Fruit fly (Drosophila melanogaster) whole organism, wandering third instar larva: ENCODE measurements around the gene Rnb.

Experiments
- CG32264 ChIP-seq: fragments of 200-800 bp; sonication (Bioruptor generic); optimal IDR thresholded peaks from 2 replicates; lab custom pipeline; 2016; ENCODE audit warnings: missing biosample characterization, missing genetic modification characterization
- CG9705 ChIP-seq: fragments of 200-800 bp; sonication (Bioruptor generic); optimal IDR thresholded peaks from 2 replicates; lab custom pipeline; 2018; ENCODE audit warnings: missing biosample characterization, mild to moderate bottlenecking, missing genetic modification characterization
- CrebA ChIP-seq: fragments of 200-800 bp; sonication (Bioruptor generic); optimal IDR thresholded peaks from 2 replicates; lab custom pipeline; 2016; ENCODE audit warnings: missing biosample characterization, mild to moderate bottlenecking, missing genetic modification characterization, borderline replicate concordance
- Dfd ChIP-seq: fragments of >200 bp; optimal IDR thresholded peaks from 2 replicates; lab custom pipeline; 2017; ENCODE audit warnings: missing biosample characterization, missing genetic modification characterization
- Dif ChIP-seq: fragments of 200-275, 200-300 bp; sonication (Bioruptor generic); optimal IDR thresholded peaks from 2 replicates; lab custom pipeline; 2018; ENCODE audit warnings: missing biosample characterization, missing genetic modification characterization; ENCODE audit not compliant: partially characterized antibody
- HLH106 ChIP-seq: fragments of 200-800 bp; optimal IDR thresholded peaks from 3 replicates; lab custom pipeline; 2019; ENCODE audit warnings: missing biosample characterization, mild to moderate bottlenecking, missing genetic modification characterization, moderate library complexity
- Hnf4 ChIP-seq: fragments of 200-800 bp; sonication (Bioruptor generic); optimal IDR thresholded peaks from 2 replicates; lab custom pipeline; 2016; ENCODE audit warnings: missing biosample characterization, mild to moderate bottlenecking, missing genetic modification characterization
- Hr83 ChIP-seq: fragments of 200-300 bp; sonication (Bioruptor generic); optimal IDR thresholded peaks from 2 replicates; lab custom pipeline; 2016; ENCODE audit warnings: missing biosample characterization, mild to moderate bottlenecking, missing genetic modification characterization, moderate library complexity; ENCODE audit not compliant: poor library complexity, severe bottlenecking
- Jra ChIP-seq: sonication (Bioruptor generic); optimal IDR thresholded peaks from 2 replicates; lab custom pipeline; 2016; ENCODE audit warnings: missing biosample characterization, missing genetic modification characterization
- Mio ChIP-seq: sonication (Bioruptor generic); optimal IDR thresholded peaks from 2 replicates; lab custom pipeline; 2016; ENCODE audit warnings: missing biosample characterization, missing genetic modification characterization
- Myc ChIP-seq: fragments of >200 bp; optimal IDR thresholded peaks from 2 replicates; lab custom pipeline; 2017
- N ChIP-seq: fragments of >200 bp; optimal IDR thresholded peaks from 2 replicates; lab custom pipeline; 2018; ENCODE audit warnings: missing biosample characterization, missing external identifiers, missing genetic modification characterization
- Rel ChIP-seq, 2 experiments: fragments of 200-800 bp; sonication (Bioruptor generic) in 1 of 2; optimal IDR thresholded peaks; 2 replicates in 1 of 2; 3 replicates in 1 of 2; lab custom pipeline; 2016 to 2019; ENCODE audit warnings: mild to moderate bottlenecking in 2 of 2, missing biosample characterization in 2 of 2, missing genetic modification characterization in 2 of 2, moderate library complexity in 1 of 2
- Sp1 ChIP-seq: fragments of 200-800 bp; sonication (Bioruptor generic); optimal IDR thresholded peaks from 3 replicates; lab custom pipeline; 2019; ENCODE audit warnings: missing biosample characterization, mild to moderate bottlenecking, missing genetic modification characterization, moderate library complexity
- br ChIP-seq: fragments of 200-800 bp; sonication (Bioruptor generic); optimal IDR thresholded peaks from 2 replicates; lab custom pipeline; 2016; ENCODE audit warnings: missing biosample characterization, missing genetic modification characterization
- dl ChIP-seq, 2 experiments: fragments of 175-275, 200-275 bp in 1 of 2; fragments of 200-275 bp in 1 of 2; sonication (Bioruptor generic); optimal IDR thresholded peaks; lab custom pipeline; 2018; ENCODE audit warnings: mild to moderate bottlenecking in 2 of 2, missing biosample characterization in 2 of 2, missing genetic modification characterization in 2 of 2, moderate library complexity in 2 of 2; ENCODE audit not compliant: partially characterized antibody in 2 of 2, insufficient read depth in 1 of 2
- foxo ChIP-seq, 2 experiments: fragments of 200-800 bp; sonication (Bioruptor generic); optimal IDR thresholded peaks; 2 replicates in 1 of 2; 3 replicates in 1 of 2; lab custom pipeline; 2016 to 2017; ENCODE audit warnings: missing biosample characterization in 2 of 2, missing genetic modification characterization in 2 of 2
- fru ChIP-seq: fragments of 200-800 bp; sonication (Bioruptor generic); optimal IDR thresholded peaks from 3 replicates; lab custom pipeline; 2016; ENCODE audit warnings: missing biosample characterization, mild to moderate bottlenecking, missing genetic modification characterization
- h ChIP-seq: fragments of 200-800 bp; sonication (Bioruptor generic); optimal IDR thresholded peaks from 3 replicates; lab custom pipeline; 2016; ENCODE audit warnings: missing biosample characterization, mild to moderate bottlenecking, missing genetic modification characterization
- jim ChIP-seq: fragments of 175-275, 200-325 bp; sonication (Bioruptor generic); optimal IDR thresholded peaks from 2 replicates; lab custom pipeline; 2016; ENCODE audit warnings: missing biosample characterization, mild to moderate bottlenecking, missing genetic modification characterization
- pan ChIP-seq: fragments of >200 bp; optimal IDR thresholded peaks from 2 replicates; lab custom pipeline; 2017
- psq ChIP-seq: fragments of 200-800 bp; sonication (Bioruptor generic); optimal IDR thresholded peaks from 3 replicates; lab custom pipeline; 2017; ENCODE audit warnings: missing biosample characterization, mild to moderate bottlenecking, missing genetic modification characterization, moderate library complexity
- rgr ChIP-seq: fragments of 200-800 bp; sonication (Bioruptor generic); optimal IDR thresholded peaks from 3 replicates; lab custom pipeline; 2016; ENCODE audit warnings: missing biosample characterization, mild to moderate bottlenecking, missing genetic modification characterization
- sage ChIP-seq: fragments of 200-800 bp; sonication (Bioruptor generic); optimal IDR thresholded peaks from 2 replicates; lab custom pipeline; 2016; ENCODE audit warnings: missing biosample characterization, mild to moderate bottlenecking, missing genetic modification characterization
- sv ChIP-seq: fragments of 200-800 bp; sonication (Bioruptor generic); optimal IDR thresholded peaks from 3 replicates; lab custom pipeline; 2016; ENCODE audit warnings: missing biosample characterization, missing genetic modification characterization

The Rnb gene

DNA sequence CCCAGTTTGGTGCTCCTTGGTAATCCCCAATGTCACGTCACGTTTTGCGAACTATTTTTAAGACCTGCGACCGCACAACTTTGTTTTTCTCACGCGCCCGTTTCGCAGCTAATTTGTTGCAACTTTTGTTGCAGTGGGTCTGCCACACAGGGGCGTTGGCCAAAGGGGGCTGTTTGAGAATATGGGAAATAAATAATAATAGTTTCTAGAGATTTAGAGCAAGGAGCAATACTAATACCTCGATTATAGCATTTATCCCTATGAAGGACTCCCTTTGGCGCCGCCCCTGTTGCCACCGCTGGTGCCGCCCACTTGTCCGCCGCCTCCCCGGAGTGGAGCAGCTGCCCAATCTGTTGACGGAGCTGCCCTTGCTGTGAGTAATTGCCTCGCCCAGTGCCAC, 43.9 kb downstream of the Rnb start:
- TF ChIP-seq foxo (GFP tag; optimal IDR thresholded peaks at IDR 0.05; lab: Kevin White, UChicago), result peak in 1 of 2 experiments; percentile 1
- no peak for TF ChIP-seq br (GFP tag; lab: Kevin White, UChicago)

DNA sequence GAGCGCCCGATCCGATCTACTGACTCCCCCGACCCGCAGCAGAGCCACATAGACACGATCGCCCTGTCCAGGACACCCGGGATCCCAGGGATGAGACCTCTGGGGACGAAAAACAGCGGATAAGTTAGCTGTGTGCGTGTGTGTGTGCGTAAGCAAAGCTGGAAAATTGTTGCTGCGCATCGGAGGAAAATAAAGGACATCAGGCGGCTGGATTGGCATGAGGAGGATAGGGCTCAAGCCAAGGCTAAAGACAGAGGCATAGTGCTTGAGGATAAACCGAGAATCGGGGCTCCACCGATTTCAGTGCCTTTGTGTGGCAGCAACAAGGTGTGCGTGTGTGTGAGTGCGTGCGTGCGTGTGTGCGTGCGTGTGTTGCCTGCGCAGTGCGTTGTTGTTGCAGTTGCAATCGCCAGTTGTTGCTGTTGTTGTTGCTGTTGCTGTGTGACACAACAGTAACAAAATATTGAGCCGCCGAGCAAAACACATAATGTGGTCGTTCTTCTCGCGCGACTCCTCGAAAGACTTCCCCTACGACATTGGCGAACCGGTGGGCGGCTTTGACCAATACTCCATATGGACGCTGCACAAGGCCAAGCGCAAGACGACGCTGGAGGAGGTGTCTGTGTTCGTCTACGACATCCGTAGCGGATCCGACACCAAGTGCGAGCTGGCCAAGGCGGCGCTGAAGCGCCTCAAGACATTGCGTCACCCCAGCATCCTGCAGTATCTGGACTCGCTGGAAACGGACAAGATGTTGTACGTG, 49.7 kb downstream of the Rnb start:
- TF ChIP-seq jim (GFP tag; lab: Kevin White, UChicago), result no peak
- TF ChIP-seq Mio, result no peak
- no peak for TF ChIP-seq Dfd (GFP tag; lab: Kevin White, UChicago)
- TF ChIP-seq N (GFP tag; lab: Kevin White, UChicago), result peak; percentile 61
- TF ChIP-seq CG9705 (GFP tag; lab: Kevin White, UChicago), result no peak

DNA sequence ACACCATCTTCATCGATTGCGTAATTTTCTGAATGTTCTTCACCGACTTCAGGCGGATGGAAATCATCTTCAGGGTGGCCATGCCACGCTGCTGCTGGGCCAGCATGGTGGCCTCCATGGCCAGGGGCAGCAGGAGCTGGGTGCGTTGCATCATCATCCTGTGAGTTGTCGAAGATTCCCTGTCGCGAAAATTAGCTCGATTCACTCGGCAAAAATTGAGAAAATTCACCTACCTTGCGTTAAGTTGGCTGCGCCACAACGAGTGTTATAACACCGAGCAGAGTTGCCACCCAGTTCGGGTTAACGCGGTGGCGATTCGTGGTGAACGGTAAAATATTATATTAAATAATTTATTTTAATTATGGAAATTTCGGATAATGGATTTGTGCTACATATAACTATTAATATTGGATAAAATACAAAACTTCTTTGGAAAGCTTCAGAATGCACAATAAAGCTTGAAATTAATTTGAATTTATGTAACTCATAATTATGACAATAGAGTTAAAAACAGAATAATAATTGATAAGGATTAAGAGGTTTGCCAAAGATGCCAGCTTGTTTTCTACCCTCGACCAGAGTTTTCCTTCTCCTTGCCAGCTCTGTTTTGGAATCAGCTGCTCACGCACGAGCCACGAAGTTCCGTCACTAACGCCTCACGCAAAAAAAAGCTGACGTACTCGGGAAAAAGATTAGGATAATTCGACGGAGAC, 50.4 kb downstream of the Rnb start, which contains the start of the genes ATPsyngamma and yata:
ATPsyngamma (minus strand) TSS at position 573 of the 713 bp plus-strand sequence.
yata (plus strand) TSS at position 629 of the 713 bp plus-strand sequence.
- TF ChIP-seq CG32264 (no peak), dl (GFP tag; optimal IDR thresholded peaks at IDR 0.05; lab: Kevin White, UChicago; ENCODE audit: insufficient read depth in 1 of 2, partially characterized antibody in 2 of 2) (no peak), Hr83 (GFP tag; lab: Kevin White, UChicago) (no peak), foxo (GFP tag; optimal IDR thresholded peaks at IDR 0.05; lab: Kevin White, UChicago) (no peak), Dif (GFP tag; lab: Kevin White, UChicago) (no peak), Sp1 (GFP tag; lab: Kevin White, UChicago) (peak; percentile 38), Myc (lab: Kevin White, UChicago) (peak; percentile 30), sage (no peak), HLH106 (tag; lab: Kevin White, UChicago) (peak; percentile 61), pan (lab: Kevin White, UChicago) (no peak), sv (no peak), CG9705 (GFP tag; lab: Kevin White, UChicago) (peak; percentile 10), Rel (GFP tag; optimal IDR thresholded peaks at IDR 0.05; lab: Kevin White, UChicago) (no peak), Rel (tag; optimal IDR thresholded peaks at IDR 0.05; lab: Kevin White, UChicago) (peak; percentile 76), Jra (GFP tag; lab: Kevin White, UChicago) (no peak), psq (peak; percentile 35), h (GFP tag; lab: Kevin White, UChicago) (no peak), CrebA (GFP tag; lab: Kevin White, UChicago) (no peak), rgr (peak; percentile 39), fru (GFP tag; lab: Kevin White, UChicago) (no peak), Hnf4 (GFP tag; lab: Kevin White, UChicago) (no peak)
